Worm (Caenorhabditis elegans) whole organism, L2 larva: Measurements from ENCODE around the gene ugt-5.

ENCODE experiments used
- C34F6.9 ChIP-seq: fragments of 150-350 bp; optimal IDR thresholded peaks from 2 replicates; lab custom pipeline; 2014; ENCODE audit warnings: missing biosample characterization, missing genetic modification characterization
- F13H6.1 ChIP-seq: sonication (generic microtip); optimal IDR thresholded peaks from 2 replicates; lab custom pipeline; 2016; ENCODE audit warnings: missing genetic modification characterization, missing compliant biosample characterization
- R02D3.7 ChIP-seq: fragments of 150-350 bp; optimal IDR thresholded peaks from 2 replicates; lab custom pipeline; 2014; ENCODE audit warnings: missing biosample characterization, missing genetic modification characterization
- Y55F3AM.14 ChIP-seq: fragments of 200-800 bp; sonication (Bioruptor generic); optimal IDR thresholded peaks from 2 replicates; lab custom pipeline; 2018; ENCODE audit warnings: mild to moderate bottlenecking, missing genetic modification characterization, missing compliant biosample characterization
- ZK546.5 ChIP-seq: sonication (generic microtip); optimal IDR thresholded peaks from 2 replicates; lab custom pipeline; 2017; ENCODE audit warnings: missing biosample characterization, missing genetic modification characterization
- alr-1 ChIP-seq: fragments of 150-350 bp; optimal IDR thresholded peaks from 2 replicates; lab custom pipeline; 2014; ENCODE audit warnings: missing biosample characterization, missing genetic modification characterization
- aly-2 ChIP-seq: fragments of 150-350 bp; optimal IDR thresholded peaks from 2 replicates; lab custom pipeline; 2014; ENCODE audit warnings: missing biosample characterization, missing genetic modification characterization
- ama-1 ChIP-seq: fragments of 150-350 bp; optimal IDR thresholded peaks from 2 replicates; lab custom pipeline; 2018; ENCODE audit warnings: inconsistent platforms
- blmp-1 ChIP-seq: sonication (generic microtip); optimal IDR thresholded peaks from 2 replicates; lab custom pipeline; 2017; ENCODE audit warnings: missing genetic modification characterization, mild to moderate bottlenecking, missing compliant biosample characterization, antibody characterized with exemption, moderate library complexity; ENCODE audit not compliant: insufficient read depth
- ceh-16 ChIP-seq: fragments of 150-350 bp; optimal IDR thresholded peaks from 2 replicates; lab custom pipeline; 2014; ENCODE audit warnings: missing biosample characterization, missing genetic modification characterization
- ceh-82 ChIP-seq: fragments of 150-350 bp; optimal IDR thresholded peaks from 2 replicates; lab custom pipeline; 2014; ENCODE audit warnings: missing biosample characterization, missing genetic modification characterization
- crh-2 ChIP-seq: sonication (generic microtip); optimal IDR thresholded peaks from 2 replicates; lab custom pipeline; 2017; ENCODE audit warnings: missing biosample characterization, missing genetic modification characterization
- dmd-4 ChIP-seq: sonication (generic microtip); optimal IDR thresholded peaks from 2 replicates; lab custom pipeline; 2017; ENCODE audit warnings: missing biosample characterization, missing genetic modification characterization
- elt-1 ChIP-seq: fragments of 150-350 bp; optimal IDR thresholded peaks from 2 replicates; lab custom pipeline; 2014; ENCODE audit warnings: missing biosample characterization, missing genetic modification characterization
- elt-3 ChIP-seq: sonication (generic microtip); optimal IDR thresholded peaks from 2 replicates; lab custom pipeline; 2017; ENCODE audit warnings: missing biosample characterization, missing genetic modification characterization
- fos-1 ChIP-seq: fragments of 150-350 bp; optimal IDR thresholded peaks from 2 replicates; lab custom pipeline; 2014; ENCODE audit warnings: missing biosample characterization, missing genetic modification characterization
- gmeb-1 ChIP-seq: fragments of 150-350 bp; optimal IDR thresholded peaks from 2 replicates; lab custom pipeline; 2014; ENCODE audit warnings: missing biosample characterization, missing genetic modification characterization
- lin-11 ChIP-seq: fragments of 150-350 bp; sonication (generic microtip); optimal IDR thresholded peaks from 2 replicates; lab custom pipeline; 2014; ENCODE audit warnings: missing biosample characterization, missing genetic modification characterization, inconsistent platforms, mixed read lengths
- lin-13 ChIP-seq: fragments of 150-350 bp; optimal IDR thresholded peaks from 2 replicates; lab custom pipeline; 2014; ENCODE audit warnings: missing biosample characterization, missing genetic modification reagents, missing genetic modification characterization
- lin-39 ChIP-seq: fragments of 150-350 bp; optimal IDR thresholded peaks from 2 replicates; lab custom pipeline; 2014; ENCODE audit warnings: missing biosample characterization, missing genetic modification reagents, missing genetic modification characterization
- lsy-2 ChIP-seq, 2 experiments: fragments of 150-350 bp in 1 of 2; sonication (generic microtip) in 1 of 2; optimal IDR thresholded peaks; 2 replicates each; lab custom pipeline; 2014 to 2017; ENCODE audit warnings: missing biosample characterization in 2 of 2, missing genetic modification characterization in 2 of 2
- mab-5 ChIP-seq: fragments of 150-350 bp; optimal IDR thresholded peaks from 2 replicates; lab custom pipeline; 2014; ENCODE audit warnings: missing biosample characterization, missing genetic modification characterization
- mbf-1 ChIP-seq: sonication (generic microtip); optimal IDR thresholded peaks from 2 replicates; lab custom pipeline; 2017; ENCODE audit warnings: missing biosample characterization, missing genetic modification characterization
- mdl-1 ChIP-seq, 2 experiments: fragments of 150-350 bp in 1 of 2; sonication (generic microtip) in 1 of 2; optimal IDR thresholded peaks; 2 replicates each; lab custom pipeline; 2017; ENCODE audit warnings: missing biosample characterization in 2 of 2, missing genetic modification characterization in 2 of 2
- nhr-10 ChIP-seq: sonication (generic microtip); optimal IDR thresholded peaks from 2 replicates; lab custom pipeline; 2017; ENCODE audit warnings: missing biosample characterization, missing genetic modification characterization
- nhr-11 ChIP-seq: fragments of 150-350 bp; optimal IDR thresholded peaks from 2 replicates; lab custom pipeline; 2014; ENCODE audit warnings: missing biosample characterization, missing genetic modification characterization
- nhr-12 ChIP-seq: fragments of 150-350 bp; optimal IDR thresholded peaks from 2 replicates; lab custom pipeline; 2014; ENCODE audit warnings: missing biosample characterization, missing genetic modification characterization
- nhr-129 ChIP-seq: fragments of 150-350 bp; optimal IDR thresholded peaks from 2 replicates; lab custom pipeline; 2014; ENCODE audit warnings: missing biosample characterization, missing genetic modification characterization
- nhr-21 ChIP-seq: fragments of 150-350 bp; optimal IDR thresholded peaks from 2 replicates; lab custom pipeline; 2014; ENCODE audit warnings: missing biosample characterization, missing genetic modification characterization
- nhr-23 ChIP-seq: fragments of 150-350 bp; optimal IDR thresholded peaks from 2 replicates; lab custom pipeline; 2014; ENCODE audit warnings: missing biosample characterization, missing genetic modification reagents, missing genetic modification characterization
- nhr-237 ChIP-seq: fragments of 150-350 bp; optimal IDR thresholded peaks from 2 replicates; lab custom pipeline; 2014; ENCODE audit warnings: missing biosample characterization, missing genetic modification characterization
- nhr-25 ChIP-seq: fragments of 150-350 bp; sonication (generic microtip); optimal IDR thresholded peaks from 3 replicates; lab custom pipeline; 2014; ENCODE audit warnings: missing biosample characterization, missing genetic modification characterization
- nhr-6 ChIP-seq: fragments of 150-350 bp; optimal IDR thresholded peaks from 2 replicates; lab custom pipeline; 2014; ENCODE audit warnings: missing biosample characterization, missing genetic modification characterization
- nhr-77 ChIP-seq: fragments of 150-350 bp; optimal IDR thresholded peaks from 2 replicates; lab custom pipeline; 2014; ENCODE audit warnings: missing biosample characterization, missing genetic modification characterization
- peb-1 ChIP-seq: fragments of 150-350 bp; optimal IDR thresholded peaks from 2 replicates; lab custom pipeline; 2014; ENCODE audit warnings: missing biosample characterization, missing genetic modification characterization
- sem-4 ChIP-seq: fragments of 150-350 bp; optimal IDR thresholded peaks from 2 replicates; lab custom pipeline; 2014; ENCODE audit warnings: missing biosample characterization, missing genetic modification reagents, missing genetic modification characterization
- skn-1 ChIP-seq: sonication (generic microtip); optimal IDR thresholded peaks from 2 replicates; lab custom pipeline; 2017; ENCODE audit warnings: missing biosample characterization, missing genetic modification characterization
- sma-3 ChIP-seq: sonication (generic microtip); optimal IDR thresholded peaks from 2 replicates; lab custom pipeline; 2016; ENCODE audit warnings: missing genetic modification reagents, missing genetic modification characterization, missing compliant biosample characterization
- sma-9 ChIP-seq, 2 experiments: fragments of 150-350 bp in 1 of 2; sonication (generic microtip) in 1 of 2; optimal IDR thresholded peaks; 2 replicates each; lab custom pipeline; 2014 to 2016; ENCODE audit warnings: missing genetic modification characterization in 2 of 2, mild to moderate bottlenecking in 1 of 2, missing biosample characterization in 1 of 2, missing compliant biosample characterization in 1 of 2, missing genetic modification reagents in 1 of 2, moderate library complexity in 1 of 2
- snpc-4 ChIP-seq: fragments of 150-350 bp; optimal IDR thresholded peaks from 2 replicates; lab custom pipeline; 2014; ENCODE audit warnings: missing biosample characterization, missing genetic modification characterization
- unc-39 ChIP-seq: fragments of 150-350 bp; optimal IDR thresholded peaks from 2 replicates; lab custom pipeline; 2014; ENCODE audit warnings: missing biosample characterization, missing genetic modification characterization
- unc-62 ChIP-seq: fragments of 150-350 bp; optimal IDR thresholded peaks from 2 replicates; lab custom pipeline; 2014; ENCODE audit warnings: missing biosample characterization, missing genetic modification reagents, missing genetic modification characterization
- zag-1 ChIP-seq: fragments of 150-350 bp; optimal IDR thresholded peaks from 2 replicates; lab custom pipeline; 2014; ENCODE audit warnings: missing biosample characterization, missing genetic modification characterization
- ztf-1 ChIP-seq: fragments of 200-800 bp; sonication (Bioruptor generic); conservative IDR thresholded peaks from 2 replicates; pipeline ENCODE4 v1.3.6; 2022; ENCODE audit warnings: missing genetic modification characterization, missing compliant biosample characterization
- ztf-11 ChIP-seq: sonication (generic microtip); optimal IDR thresholded peaks from 2 replicates; lab custom pipeline; 2017; ENCODE audit warnings: missing biosample characterization, missing genetic modification characterization
- ztf-4 ChIP-seq: fragments of 150-350 bp; optimal IDR thresholded peaks from 2 replicates; lab custom pipeline; 2014; ENCODE audit warnings: missing biosample characterization, missing genetic modification characterization

The ugt-5 gene

ce11 chrV:12786340-12786739, 6.4 kb downstream of the ugt-5 start:
- TF ChIP-seq R02D3.7 (tag; lab: Kevin White, UChicago) (no peak), nhr-10 (tag; lab: Kevin White, UChicago) (no peak), ZK546.5 (no peak), sma-9 (GFP tag; optimal IDR thresholded peaks at IDR 0.05; lab: Kevin White, UChicago) (no peak), sma-9 (tag; optimal IDR thresholded peaks at IDR 0.05; lab: Kevin White, UChicago) (no peak), dmd-4 (tag; lab: Kevin White, UChicago) (no peak), blmp-1 (no peak), elt-1 (no peak), zag-1 (tag; lab: Kevin White, UChicago) (no peak), skn-1 (tag; lab: Kevin White, UChicago) (no peak), ztf-11 (tag; lab: Kevin White, UChicago) (no peak), lin-39 (no peak), sem-4 (no peak), fos-1 (tag; lab: Kevin White, UChicago) (no peak), nhr-23 (no peak), ztf-4 (tag; lab: Kevin White, UChicago) (no peak), lsy-2 (tag; optimal IDR thresholded peaks at IDR 0.05; lab: Kevin White, UChicago) (no peak), aly-2 (tag; lab: Kevin White, UChicago) (no peak)

- TF ChIP-seq nhr-10 (tag; lab: Kevin White, UChicago) (no peak), unc-62 (GFP tag; lab: Kevin White, UChicago) (no peak)
Observed at ce11 chrV:12784861-12785260, 7.9 kb downstream of the ugt-5 start, which contains the start of gene sre-20. Gene sre-20 (minus strand): TSS chrV:12784961.

DNA sequence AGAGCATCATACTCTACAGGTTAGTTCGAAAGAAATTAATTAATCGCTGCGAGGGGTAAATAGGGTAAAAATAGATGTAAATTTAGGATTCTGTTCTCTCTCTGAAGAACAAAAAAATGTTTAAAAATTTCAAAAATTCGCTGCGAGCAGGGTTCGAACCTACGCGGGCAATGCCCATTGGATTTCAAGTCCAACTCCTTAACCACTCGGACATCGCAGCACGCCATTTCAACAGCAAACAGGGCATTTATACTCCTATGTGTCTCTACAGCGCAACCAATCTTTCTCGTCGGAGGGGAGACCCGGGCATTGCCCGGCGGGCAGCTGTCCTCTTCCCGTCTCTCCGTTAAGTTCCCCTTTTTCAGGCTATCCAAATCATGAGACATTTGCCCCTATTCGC, 12.5 kb downstream of the ugt-5 start:
- TF ChIP-seq ztf-1 (GFP tag; lab: Robert Waterston, UW): no peak
- no peak for TF ChIP-seq ceh-82 (tag; lab: Kevin White, UChicago)
- no peak for TF ChIP-seq mbf-1
- no peak for TF ChIP-seq skn-1 (tag; lab: Kevin White, UChicago)
- no peak for TF ChIP-seq nhr-25 (tag; lab: Kevin White, UChicago)
- TF ChIP-seq alr-1: no peak
- TF ChIP-seq sma-3 (GFP tag; lab: Kevin White, UChicago): peak; percentile 49
- TF ChIP-seq ZK546.5: no peak
- no peak for TF ChIP-seq nhr-21 (tag; lab: Kevin White, UChicago)
- no peak for TF ChIP-seq nhr-6 (tag; lab: Kevin White, UChicago)
- TF ChIP-seq ceh-16 (tag; lab: Kevin White, UChicago): no peak
- TF ChIP-seq sma-9 (GFP tag; optimal IDR thresholded peaks at IDR 0.05; lab: Kevin White, UChicago): peak; percentile 53
- no peak for TF ChIP-seq sma-9 (tag; optimal IDR thresholded peaks at IDR 0.05; lab: Kevin White, UChicago)
- TF ChIP-seq aly-2 (tag; lab: Kevin White, UChicago): no peak
- TF ChIP-seq nhr-10 (tag; lab: Kevin White, UChicago): no peak
- TF ChIP-seq zag-1 (tag; lab: Kevin White, UChicago): no peak
- TF ChIP-seq ama-1: no peak
- TF ChIP-seq nhr-23: no peak
- no peak for TF ChIP-seq unc-62 (GFP tag; lab: Kevin White, UChicago)
- TF ChIP-seq nhr-129 (tag; lab: Kevin White, UChicago): peak; percentile 70
- no peak for TF ChIP-seq sem-4
- TF ChIP-seq nhr-11 (tag; lab: Kevin White, UChicago): no peak
- TF ChIP-seq lin-13 (GFP tag; lab: Kevin White, UChicago): peak; percentile 18
- TF ChIP-seq unc-39 (tag; lab: Kevin White, UChicago): no peak
- TF ChIP-seq elt-3 (tag; lab: Kevin White, UChicago): no peak
- no peak for TF ChIP-seq lin-39
- no peak for TF ChIP-seq peb-1 (tag; lab: Kevin White, UChicago)
- TF ChIP-seq lsy-2 (tag; optimal IDR thresholded peaks at IDR 0.05; lab: Kevin White, UChicago): peak in 1 of 2 experiments; percentile 5
- TF ChIP-seq nhr-77 (tag; lab: Kevin White, UChicago): no peak
- TF ChIP-seq lin-11 (tag; lab: Kevin White, UChicago): no peak
- TF ChIP-seq F13H6.1: peak; percentile 10
- TF ChIP-seq ztf-4 (tag; lab: Kevin White, UChicago): no peak
- peak; percentile 18 for TF ChIP-seq crh-2 (tag; lab: Kevin White, UChicago)
- peak; percentile 38 for TF ChIP-seq C34F6.9
- TF ChIP-seq nhr-12 (tag; lab: Kevin White, UChicago): no peak
- TF ChIP-seq Y55F3AM.14 (GFP tag; lab: Kevin White, UChicago): no peak
- no peak for TF ChIP-seq snpc-4
- no peak for TF ChIP-seq dmd-4 (tag; lab: Kevin White, UChicago)
- no peak for TF ChIP-seq mdl-1 (tag; optimal IDR thresholded peaks at IDR 0.05; lab: Kevin White, UChicago)
- TF ChIP-seq mab-5: no peak
- TF ChIP-seq fos-1 (tag; lab: Kevin White, UChicago): peak; percentile 45
- no peak for TF ChIP-seq R02D3.7 (tag; lab: Kevin White, UChicago)
- no peak for TF ChIP-seq nhr-237 (tag; lab: Kevin White, UChicago)
- peak; percentile 39 for TF ChIP-seq gmeb-1
- TF ChIP-seq, all 48 proteins: peak for 10
